Fruit fly (Drosophila melanogaster): ENCODE data around the gene mira.

mira gene

dm6 chr3R:19905932-19906439 is 28.9 kb downstream of the mira start (continued):
- TF ChIP-seq Oaz (GFP tag; IDR thresholded peaks at IDR 0.05): peak; percentile 59; the same call in 1 of the 2 replicates
- TF ChIP-seq gce (GFP tag; IDR thresholded peaks at IDR 0.05): peak; percentile 69; the same call in 1 of the 3 replicates
- TF ChIP-seq CG14014 (GFP tag; IDR thresholded peaks at IDR 0.05): peak; percentile 85
- TF ChIP-seq zfh2 (GFP tag; optimal IDR thresholded peaks at IDR 0.05): peak; percentile 82
- TF ChIP-seq Nf-YB (GFP tag; optimal IDR thresholded peaks at IDR 0.05): peak; percentile 57
- TF ChIP-seq Dek (tag; optimal IDR thresholded peaks at IDR 0.05): peak; percentile 59
- 0 out of 3 replicates have a peak, but pooled peaks have one; percentile 4 for TF ChIP-seq CG16813 (GFP tag; IDR thresholded peaks at IDR 0.05; ENCODE audit: partially characterized antibody)
- TF ChIP-seq HLH4C (GFP tag; IDR thresholded peaks at IDR 0.05; ENCODE audit: partially characterized antibody): no peak
- TF ChIP-seq BEAF-32 (GFP tag; optimal IDR thresholded peaks at IDR 0.05): peak; percentile 20
- peak; percentile 66 for TF ChIP-seq CHES-1-like (GFP tag; optimal IDR thresholded peaks at IDR 0.05)
- TF ChIP-seq tna (GFP tag; IDR thresholded peaks at IDR 0.05; ENCODE audit: partially characterized antibody): no peak
- no peak for TF ChIP-seq pan (optimal IDR thresholded peaks at IDR 0.05)
- TF ChIP-seq pan (GFP tag; optimal IDR thresholded peaks at IDR 0.05 in 1 of 2, IDR thresholded peaks at IDR 0.05 in 1 of 2): peak in 1 of 2 experiments; percentile 90
- TF ChIP-seq fu2 (GFP tag; optimal IDR thresholded peaks at IDR 0.05): peak; percentile 83
- TF ChIP-seq CG11093 (GFP tag; IDR thresholded peaks at IDR 0.05): peak; percentile 67; the same call in 2 of the 3 replicates
- peak; percentile 27 for TF ChIP-seq ttk (GFP tag; IDR thresholded peaks at IDR 0.05)
- TF ChIP-seq CoRest (tag; optimal IDR thresholded peaks at IDR 0.05): peak; percentile 79
- peak; percentile 89 for TF ChIP-seq vvl (GFP tag; IDR thresholded peaks at IDR 0.05)
- no peak for TF ChIP-seq hth (optimal IDR thresholded peaks at IDR 0.05)
- TF ChIP-seq croc (GFP tag; conservative IDR thresholded peaks at IDR 0.05): peak; percentile 50; the same call in 2 of the 3 replicates
- no peak for TF ChIP-seq Hr78 (GFP tag; optimal IDR thresholded peaks at IDR 0.05)
- no peak for TF ChIP-seq CG34224 (GFP tag; IDR thresholded peaks at IDR 0.05; ENCODE audit: partially characterized antibody)
- peak; percentile 31 for TF ChIP-seq CG15601 (tag; optimal IDR thresholded peaks at IDR 0.05)
- peak; percentile 61 for TF ChIP-seq CG8388 (GFP tag; optimal IDR thresholded peaks at IDR 0.05)
- TF ChIP-seq CG12155 (GFP tag; optimal IDR thresholded peaks at IDR 0.05): peak; percentile 80
- TF ChIP-seq Dbx (GFP tag; IDR thresholded peaks at IDR 0.05): peak; percentile 88
- no peak for TF ChIP-seq CG3163 (GFP tag; optimal IDR thresholded peaks at IDR 0.05)
- no peak for TF ChIP-seq CG8290 (GFP tag; optimal IDR thresholded peaks at IDR 0.05)
- peak in 1 of 2 experiments; percentile 97 for TF ChIP-seq CG8290 (tag; optimal IDR thresholded peaks at IDR 0.05)
- peak; percentile 58 for TF ChIP-seq CG11398 (GFP tag; optimal IDR thresholded peaks at IDR 0.05)
- TF ChIP-seq insv (GFP tag; optimal IDR thresholded peaks at IDR 0.05): no peak
- peak; percentile 66 for TF ChIP-seq CG4404 (GFP tag; IDR thresholded peaks at IDR 0.05)
- no peak for TF ChIP-seq Dp (GFP tag; optimal IDR thresholded peaks at IDR 0.05)
- TF ChIP-seq CG7786 (GFP tag; optimal IDR thresholded peaks at IDR 0.05): peak; percentile 85
- TF ChIP-seq CG6272 (GFP tag; IDR thresholded peaks at IDR 0.05): peak; percentile 87
- peak; percentile 92 for TF ChIP-seq CG18599 (GFP tag; optimal IDR thresholded peaks at IDR 0.05)
- TF ChIP-seq CG30431 (GFP tag; optimal IDR thresholded peaks at IDR 0.05): peak; percentile 54
- peak; percentile 73 for TF ChIP-seq sisA (GFP tag; IDR thresholded peaks at IDR 0.05)
- TF ChIP-seq jumu (GFP tag; optimal IDR thresholded peaks at IDR 0.05): peak; percentile 52
- peak; percentile 59 for TF ChIP-seq CG1233 (GFP tag; optimal IDR thresholded peaks at IDR 0.05)
- TF ChIP-seq odd (GFP tag; optimal IDR thresholded peaks at IDR 0.05): peak; percentile 72
- peak; percentile 75 for TF ChIP-seq chm (GFP tag; IDR thresholded peaks at IDR 0.05)
- TF ChIP-seq B-H1 (GFP tag; IDR thresholded peaks at IDR 0.05): peak; percentile 76; the same call in 2 of the 3 replicates
- peak; percentile 73 to 80 for TF ChIP-seq chif (GFP tag; optimal IDR thresholded peaks at IDR 0.05)
- peak; percentile 46; the same call in 1 of the 2 replicates for TF ChIP-seq Lim3 (GFP tag; IDR thresholded peaks at IDR 0.05)
- TF ChIP-seq Rx (GFP tag; IDR thresholded peaks at IDR 0.05): peak; percentile 80
- TF ChIP-seq CG7745 (tag; optimal IDR thresholded peaks at IDR 0.05): no peak
- no peak for TF ChIP-seq psq (GFP tag; optimal IDR thresholded peaks at IDR 0.05)
- TF ChIP-seq CG9437 (GFP tag; optimal IDR thresholded peaks at IDR 0.05): no peak
- peak; percentile 70 for TF ChIP-seq nau (GFP tag; optimal IDR thresholded peaks at IDR 0.05)
- TF ChIP-seq Camta (GFP tag; optimal IDR thresholded peaks at IDR 0.05): peak; percentile 66
